Fruit fly (Drosophila melanogaster): Measurements from ENCODE around the gene CG44198.

DNA sequence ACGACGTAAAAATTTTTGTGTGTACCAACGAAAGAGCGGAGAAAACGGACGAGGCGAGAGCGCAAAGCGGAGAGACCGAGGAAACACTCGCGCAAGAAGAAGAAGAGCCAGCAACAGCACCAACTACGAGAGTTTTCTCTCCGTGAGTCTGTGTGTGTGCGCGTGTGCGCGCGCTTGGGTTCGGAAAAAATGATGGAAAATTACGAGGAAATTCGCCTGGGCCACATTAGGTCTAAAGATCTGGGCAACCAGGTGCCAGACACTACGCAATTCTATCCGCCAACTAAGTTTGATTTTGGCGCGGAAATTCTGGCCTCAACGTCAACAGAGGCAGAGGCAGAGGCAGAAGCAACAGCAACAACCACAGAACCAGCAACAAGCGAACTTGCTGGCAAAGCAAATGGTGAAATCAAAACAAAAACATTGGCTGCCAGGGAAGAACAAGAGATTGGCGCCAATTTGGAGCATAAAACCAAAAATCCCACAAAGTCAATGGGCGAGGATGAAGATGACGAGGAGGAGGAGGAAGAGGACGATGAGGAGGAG, 46.9 kb upstream of the CG44198 start, which contains the start of gene DnaJ-H:
- TF ChIP-seq CG17912 (GFP tag; optimal IDR thresholded peaks at IDR 0.05) (no peak), Dip3 (GFP tag; optimal IDR thresholded peaks at IDR 0.05) (no peak), Sox100B (GFP tag; optimal IDR thresholded peaks at IDR 0.05) (no peak), her (GFP tag; optimal IDR thresholded peaks at IDR 0.05) (no peak), CG13894 (tag; optimal IDR thresholded peaks at IDR 0.05) (no peak), CG17361 (GFP tag; IDR thresholded peaks at IDR 0.05) (no peak), eyg (GFP tag; optimal IDR thresholded peaks at IDR 0.05) (no peak), Dll (GFP tag; IDR thresholded peaks at IDR 0.05; ENCODE audit: partially characterized antibody) (0 out of 4 replicates have a peak, but pooled peaks have one; percentile 42), Sin3A (optimal IDR thresholded peaks at IDR 0.05) (peak; percentile 37), HLH4C (GFP tag; IDR thresholded peaks at IDR 0.05; ENCODE audit: partially characterized antibody) (no peak), al (GFP tag; IDR thresholded peaks at IDR 0.05) (no peak), CG18619 (GFP tag; optimal IDR thresholded peaks at IDR 0.05) (no peak)
